Fruit fly (Drosophila melanogaster): ENCODE measurements around the gene CG4582.

The CG4582 gene

dm6 chr3R:25583079-25583478 lies at the start of gene CG4582:
Gene CG4582, minus strand, starts transcription at chr3R:25583179.
- TF ChIP-seq CG17801 (GFP tag; optimal IDR thresholded peaks at IDR 0.05; ENCODE audit: partially characterized antibody): no peak

- no peak for TF ChIP-seq CG17801 (GFP tag; optimal IDR thresholded peaks at IDR 0.05; ENCODE audit: partially characterized antibody)
Observed at dm6 chr3R:25631079-25631478, 48.1 kb upstream of the CG4582 start.

dm6 chr3R:25630541-25630940 lies 47.6 kb upstream of the CG4582 start:
- TF ChIP-seq CG17801 (GFP tag; optimal IDR thresholded peaks at IDR 0.05; ENCODE audit: partially characterized antibody): no peak

DNA sequence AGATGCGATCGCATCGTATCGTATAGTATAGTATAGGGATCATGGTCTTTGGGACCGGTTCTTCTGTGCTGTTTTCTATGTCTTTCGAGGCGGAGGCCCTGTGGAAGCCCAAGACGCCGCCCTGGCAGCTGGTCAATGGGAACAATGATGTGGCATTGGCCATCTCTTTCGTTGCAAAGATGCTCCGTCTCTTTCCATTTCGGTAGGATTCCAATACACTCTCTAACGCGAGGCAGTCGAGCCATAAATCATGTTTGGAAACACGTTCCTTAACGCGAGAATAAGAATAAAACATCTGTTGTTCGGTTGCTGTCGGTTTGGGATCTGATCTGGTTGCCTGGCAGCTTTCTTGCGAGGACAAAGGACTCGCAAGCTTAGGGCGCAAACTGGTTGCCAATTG lies 45.7 kb upstream of the CG4582 start:
- no peak for TF ChIP-seq CG17801 (GFP tag; optimal IDR thresholded peaks at IDR 0.05; ENCODE audit: partially characterized antibody)

- no peak for TF ChIP-seq CG17801 (GFP tag; optimal IDR thresholded peaks at IDR 0.05; ENCODE audit: partially characterized antibody)
Observed at dm6 chr3R:25626625-25627275, 43.8 kb upstream of the CG4582 start, which contains the start of gene Ssadh. Gene Ssadh, minus strand, starts transcription at chr3R:25626924.

DNA sequence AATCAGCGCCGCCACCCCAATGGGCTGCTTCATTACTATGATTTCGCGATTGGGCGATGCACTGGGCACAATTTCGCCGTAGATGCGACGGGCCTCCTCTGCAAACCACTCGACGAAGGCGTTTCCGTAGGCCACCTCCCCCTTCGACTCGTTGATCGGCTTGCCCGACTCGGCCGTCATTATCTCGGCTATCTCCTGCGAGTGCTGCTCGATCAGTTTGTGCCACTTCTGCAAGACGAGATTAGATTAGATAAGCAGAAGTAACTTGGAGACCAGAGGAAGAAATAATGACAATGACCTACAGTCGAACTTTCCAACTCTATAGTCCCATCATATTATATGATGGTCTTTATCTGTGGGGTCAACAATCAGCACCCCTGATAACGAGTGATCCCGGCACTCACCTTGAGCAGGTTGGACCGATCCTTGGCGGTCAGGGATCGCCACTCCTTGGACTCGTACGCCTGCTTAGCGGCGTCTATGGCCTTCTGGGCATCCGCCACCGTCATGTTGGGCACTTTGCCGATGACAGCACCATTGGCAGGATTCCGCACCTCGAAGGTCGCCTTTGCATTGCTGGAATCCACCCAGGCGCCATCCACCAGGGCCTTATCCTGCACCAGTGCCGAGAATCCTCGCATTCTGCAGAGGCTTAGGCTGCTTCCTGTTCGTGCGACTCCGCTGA lies 43.1 kb upstream of the CG4582 start:
- no peak for TF ChIP-seq CG17801 (GFP tag; optimal IDR thresholded peaks at IDR 0.05; ENCODE audit: partially characterized antibody)

DNA sequence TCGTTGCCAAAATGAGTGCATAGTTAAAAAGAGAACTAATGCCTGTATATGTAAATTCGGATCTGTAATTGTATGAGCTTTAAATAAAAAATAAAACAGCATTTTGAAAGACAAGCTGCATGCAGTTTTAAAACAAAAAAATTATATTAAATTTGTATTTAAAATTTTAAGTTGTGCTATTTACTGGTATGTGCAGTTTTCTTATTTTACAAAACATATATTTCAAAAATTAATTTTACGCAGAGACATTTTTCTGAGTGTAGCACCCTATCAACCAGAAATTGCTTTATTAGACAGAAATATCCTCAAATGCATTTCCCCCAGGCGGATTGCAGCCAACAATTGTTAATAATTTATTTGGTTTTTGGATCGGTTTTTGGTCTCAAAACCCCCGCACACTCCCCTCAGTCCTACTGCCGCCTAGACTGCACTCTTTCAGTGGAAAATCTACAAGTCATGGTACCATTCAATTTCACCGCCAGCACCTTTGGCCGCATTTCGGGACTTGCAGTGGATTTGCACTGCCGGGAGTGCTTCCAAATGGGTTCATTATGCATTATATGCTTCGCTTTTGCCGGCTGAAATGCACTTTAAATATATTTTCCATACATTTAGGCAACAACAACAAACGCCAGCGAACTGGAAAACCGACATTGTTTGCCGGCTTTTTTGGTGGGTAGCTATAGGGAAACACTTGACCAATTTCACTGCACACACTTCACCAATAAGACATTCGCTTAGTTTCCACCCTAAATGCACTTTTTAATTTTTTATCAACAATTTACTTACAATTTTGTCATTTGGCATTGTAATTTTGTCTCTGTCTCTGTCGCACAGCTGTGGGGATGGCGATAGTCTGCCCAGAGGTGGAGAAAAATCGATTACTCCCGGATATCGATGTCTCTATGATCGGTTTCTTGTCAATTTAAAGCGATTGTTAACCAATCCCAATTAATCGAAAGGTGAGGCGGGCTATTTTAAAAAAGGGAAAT lies 41.1 kb upstream of the CG4582 start, which contains the start of gene Npl4:
Gene Npl4 (minus strand): TSS at position 863 of the 992 bp plus-strand sequence.
- peak; percentile 12 for TF ChIP-seq CG17801 (GFP tag; optimal IDR thresholded peaks at IDR 0.05; ENCODE audit: partially characterized antibody)

DNA sequence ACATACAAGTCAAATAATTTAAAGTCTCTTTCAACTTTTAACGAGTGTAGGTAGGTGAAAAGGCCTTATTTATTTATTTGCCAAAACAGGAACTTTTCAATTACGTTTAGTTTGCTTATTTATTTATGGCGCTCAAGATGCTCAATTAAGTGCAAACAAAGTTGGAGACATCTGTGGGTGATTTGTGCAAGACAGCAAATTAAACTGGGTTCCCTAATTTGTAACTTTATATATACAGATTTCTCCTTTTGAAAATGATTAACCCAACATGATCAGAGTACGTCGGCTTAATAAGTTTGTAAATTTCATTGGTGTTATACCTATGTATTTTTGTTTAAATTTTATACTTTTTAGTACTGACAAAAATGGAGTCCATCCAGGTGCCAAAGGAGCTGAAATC lies 35.1 kb upstream of the CG4582 start, which contains the start of gene CG5071:
Gene CG5071 (plus strand): TSS at position 301 of the 400 bp plus-strand sequence.
- TF ChIP-seq CG17801 (GFP tag; optimal IDR thresholded peaks at IDR 0.05; ENCODE audit: partially characterized antibody): no peak

DNA sequence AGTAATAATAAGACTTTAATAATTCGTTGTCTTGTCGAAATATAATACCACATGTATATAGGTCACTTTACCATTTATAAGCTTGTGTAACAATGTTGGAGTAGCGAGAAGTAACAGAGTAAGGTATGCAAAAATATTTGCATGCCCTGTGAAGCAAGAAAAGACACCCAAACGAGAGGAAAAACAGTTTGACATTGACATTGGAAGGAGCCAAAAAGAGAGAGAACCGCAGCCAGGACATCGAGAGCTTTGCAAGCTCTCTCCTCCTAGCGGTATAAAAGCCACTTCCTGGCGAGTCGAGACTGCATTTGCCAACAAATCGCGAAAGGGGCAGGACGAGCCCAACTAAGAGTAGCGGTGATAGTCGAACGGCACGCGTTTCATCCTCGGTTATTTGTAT lies 30.4 kb upstream of the CG4582 start, which contains the start of gene CG5079:
Gene CG5079 (plus strand): TSS at position 301 of the 400 bp plus-strand sequence.
- TF ChIP-seq CG17801 (GFP tag; optimal IDR thresholded peaks at IDR 0.05; ENCODE audit: partially characterized antibody): no peak

DNA sequence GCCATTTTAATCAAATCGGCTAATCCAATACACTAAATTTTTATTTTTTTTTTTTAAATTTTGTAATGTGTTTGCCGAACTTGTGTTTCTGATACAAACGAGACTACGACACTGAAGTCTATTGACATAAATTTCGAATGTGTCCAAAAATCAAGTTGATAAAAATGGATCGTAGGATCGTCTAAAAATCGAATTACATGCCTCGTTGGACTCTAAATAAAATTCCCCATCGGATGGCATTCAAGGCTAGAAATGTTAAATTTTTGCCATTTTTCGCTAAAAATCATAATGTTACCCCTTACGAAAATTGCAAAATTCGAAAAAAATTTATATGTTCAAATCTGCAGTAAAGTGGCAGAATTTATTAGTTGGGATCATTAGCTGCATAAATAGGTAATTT lies 26.0 kb upstream of the CG4582 start, which contains the start of gene ymp:
Gene ymp (minus strand): TSS at position 101 of the 400 bp plus-strand sequence.
- no peak for TF ChIP-seq CG17801 (GFP tag; optimal IDR thresholded peaks at IDR 0.05; ENCODE audit: partially characterized antibody)

dm6 chr3R:25596274-25597034 lies 13.5 kb upstream of the CG4582 start:
- no peak for TF ChIP-seq CG17801 (GFP tag; optimal IDR thresholded peaks at IDR 0.05; ENCODE audit: partially characterized antibody)

DNA sequence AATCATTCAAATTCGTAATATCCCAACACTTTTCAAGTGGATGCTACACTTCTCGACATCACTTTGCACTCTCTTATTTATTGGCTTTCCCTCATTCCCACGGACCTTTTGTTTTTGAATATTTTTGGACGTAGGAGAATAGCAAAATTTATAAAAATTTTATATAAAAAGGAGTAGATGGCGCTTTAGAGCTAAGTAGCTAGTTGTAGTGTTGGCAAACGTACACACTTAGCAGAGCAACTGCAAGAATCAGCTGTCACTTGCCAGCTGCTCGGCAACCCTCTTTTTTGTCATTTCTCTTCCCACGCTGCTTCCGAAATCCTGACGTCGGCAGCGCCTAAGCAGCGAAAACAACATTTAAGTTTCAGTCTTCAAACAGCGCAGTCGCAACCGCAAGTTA lies 11.1 kb upstream of the CG4582 start:
- no peak for TF ChIP-seq CG17801 (GFP tag; optimal IDR thresholded peaks at IDR 0.05; ENCODE audit: partially characterized antibody)

DNA sequence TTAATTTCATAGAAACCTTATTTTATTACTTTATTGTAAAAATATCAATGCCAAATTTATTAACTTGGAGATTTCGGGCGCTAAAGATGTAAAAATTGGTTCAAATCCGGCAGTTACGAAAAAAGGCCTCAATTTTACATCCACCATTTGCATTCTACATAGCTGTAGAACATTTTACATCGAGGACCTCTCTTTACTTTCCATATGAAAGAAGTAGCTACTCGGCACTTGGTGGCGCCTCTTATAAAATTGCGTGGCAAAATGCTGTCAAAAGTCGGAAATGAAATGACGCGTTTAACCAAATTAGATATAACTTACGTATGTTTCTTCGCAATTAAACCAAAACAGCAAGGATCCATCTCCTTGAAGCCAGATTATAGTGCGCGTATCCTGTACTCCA lies 8.5 kb upstream of the CG4582 start:
- TF ChIP-seq CG17801 (GFP tag; optimal IDR thresholded peaks at IDR 0.05; ENCODE audit: partially characterized antibody): no peak

DNA sequence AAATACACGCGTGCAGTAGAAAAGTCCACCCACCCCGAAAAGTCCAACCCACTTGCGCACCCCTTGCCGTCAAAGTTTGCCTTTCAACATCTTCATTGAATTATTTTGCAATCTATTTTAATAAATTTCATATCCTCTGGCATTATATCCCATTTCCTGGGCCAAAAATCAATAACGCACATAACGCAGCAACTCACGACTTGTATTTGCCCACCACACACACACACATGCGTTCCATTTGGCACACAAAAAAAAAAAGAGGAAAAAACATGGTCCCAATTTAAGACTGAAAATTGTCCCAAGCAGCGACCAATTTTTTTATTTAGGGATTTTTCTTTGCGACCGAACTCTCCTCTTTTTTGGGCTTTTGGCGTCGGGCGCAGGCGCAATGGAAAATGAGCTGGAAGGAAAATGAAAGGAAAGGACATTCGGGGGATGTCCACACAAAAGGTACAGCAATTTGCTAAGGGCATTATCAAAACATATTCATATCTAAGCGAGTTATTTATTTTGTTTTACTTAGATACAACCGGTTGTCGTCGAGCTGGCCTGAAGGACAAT lies 8.0 kb upstream of the CG4582 start:
- no peak for TF ChIP-seq CG17801 (GFP tag; optimal IDR thresholded peaks at IDR 0.05; ENCODE audit: partially characterized antibody)
